Fruit fly (Drosophila melanogaster) whole organism, embryonic: Measurements from ENCODE around the gene D12.

Experiments used
- CG10543 ChIP-seq: fragments of 200-800 bp; sonication (Bioruptor generic); optimal IDR thresholded peaks from 3 replicates; lab custom pipeline; 2017; ENCODE audit warnings: missing biosample characterization, mild to moderate bottlenecking, missing genetic modification characterization, moderate library complexity
- CG11504 ChIP-seq: fragments of 200-800 bp; sonication (Bioruptor generic); optimal IDR thresholded peaks from 3 replicates; lab custom pipeline; 2019; ENCODE audit warnings: missing biosample characterization, mild to moderate bottlenecking, missing genetic modification characterization, moderate library complexity
- CG11723 ChIP-seq: fragments of 200-800 bp; sonication (Bioruptor generic); optimal IDR thresholded peaks from 2 replicates; lab custom pipeline; 2017; ENCODE audit warnings: missing biosample characterization, mild to moderate bottlenecking, missing genetic modification characterization
- CG12104 ChIP-seq: fragments of 200-800 bp; sonication (Bioruptor generic); optimal IDR thresholded peaks from 3 replicates; lab custom pipeline; 2016; ENCODE audit warnings: missing biosample characterization, missing genetic modification characterization
- CG12942 ChIP-seq: fragments of 200-800 bp; sonication (Bioruptor generic); optimal IDR thresholded peaks from 3 replicates; lab custom pipeline; 2016; ENCODE audit warnings: missing biosample characterization, missing genetic modification characterization
- CG13424 ChIP-seq: fragments of 200-800 bp; sonication (Bioruptor generic); optimal IDR thresholded peaks from 2 replicates; lab custom pipeline; 2019; ENCODE audit warnings: missing biosample characterization, mild to moderate bottlenecking, missing genetic modification characterization, moderate library complexity
- CG14014 ChIP-seq: fragments of 200-800 bp; sonication (Bioruptor generic); IDR thresholded peaks from 2 replicates; pipeline ENCODE4 v1.3.6; 2022; ENCODE audit warnings: missing biosample characterization, missing genetic modification characterization
- CG14710 ChIP-seq: fragments of 200-800 bp; sonication (Bioruptor generic); optimal IDR thresholded peaks from 3 replicates; lab custom pipeline; 2019; ENCODE audit warnings: missing biosample characterization, mild to moderate bottlenecking, missing genetic modification characterization, moderate library complexity
- CG15011 ChIP-seq: fragments of 200-800 bp; sonication (Bioruptor generic); optimal IDR thresholded peaks from 3 replicates; lab custom pipeline; 2018; ENCODE audit warnings: missing biosample characterization, mild to moderate bottlenecking, missing genetic modification characterization
- CG15514 ChIP-seq: fragments of 200-800 bp; sonication (Bioruptor generic); optimal IDR thresholded peaks from 3 replicates; lab custom pipeline; 2017; ENCODE audit warnings: missing biosample characterization, missing genetic modification characterization, mild to moderate bottlenecking, moderate library complexity, missing genetic modification reagents
- CG16863 ChIP-seq: fragments of 200-800 bp; sonication (Bioruptor generic); optimal IDR thresholded peaks from 3 replicates; lab custom pipeline; 2016; ENCODE audit warnings: missing biosample characterization, missing genetic modification characterization
- CG17328 ChIP-seq: fragments of 200-800 bp; sonication (Bioruptor generic); IDR thresholded peaks from 2 replicates; pipeline ENCODE4 v1.3.6; 2022; ENCODE audit warnings: missing biosample characterization, missing genetic modification characterization
- CG17912 ChIP-seq: fragments of 200-800 bp; sonication (Bioruptor generic); optimal IDR thresholded peaks from 2 replicates; lab custom pipeline; 2018; ENCODE audit warnings: missing biosample characterization, mild to moderate bottlenecking, missing genetic modification characterization
- CG1792 ChIP-seq: fragments of 200-800 bp; sonication (Bioruptor generic); optimal IDR thresholded peaks from 2 replicates; lab custom pipeline; 2016; ENCODE audit warnings: missing biosample characterization, missing genetic modification characterization
- CG2129 ChIP-seq: fragments of 200-800 bp; sonication (Bioruptor generic); IDR thresholded peaks from 2 replicates; pipeline ENCODE4 v1.3.6; 2022; ENCODE audit warnings: missing biosample characterization, missing genetic modification characterization; ENCODE audit not compliant: partially characterized antibody
- CG3065 ChIP-seq: fragments of 200-800 bp; sonication (Bioruptor generic); optimal IDR thresholded peaks from 2 replicates; lab custom pipeline; 2016; ENCODE audit warnings: missing biosample characterization, missing genetic modification characterization
- CG34224 ChIP-seq: fragments of 200-800 bp; sonication (Bioruptor generic); IDR thresholded peaks from 3 replicates; pipeline ENCODE4 v1.3.6; 2022; ENCODE audit warnings: missing biosample characterization, missing genetic modification characterization; ENCODE audit not compliant: partially characterized antibody
- CG4617 ChIP-seq: fragments of 200-800 bp; sonication (Bioruptor generic); optimal IDR thresholded peaks from 3 replicates; lab custom pipeline; 2016; ENCODE audit warnings: missing biosample characterization, missing genetic modification characterization, borderline replicate concordance
- CG6683 ChIP-seq: fragments of 200-800 bp; sonication (Bioruptor generic); optimal IDR thresholded peaks from 2 replicates; lab custom pipeline; 2017; ENCODE audit warnings: missing biosample characterization, mild to moderate bottlenecking, missing genetic modification characterization, missing genetic modification reagents
- CG8089 ChIP-seq: fragments of 200-800 bp; sonication (Bioruptor generic); optimal IDR thresholded peaks from 3 replicates; lab custom pipeline; 2016; ENCODE audit warnings: missing biosample characterization, missing genetic modification characterization
- CG8281 ChIP-seq: fragments of 200-800 bp; sonication (Bioruptor generic); optimal IDR thresholded peaks from 2 replicates; lab custom pipeline; 2018; ENCODE audit warnings: missing biosample characterization, mild to moderate bottlenecking, missing genetic modification characterization, moderate library complexity
- CG8478 ChIP-seq: fragments of >200 bp; optimal IDR thresholded peaks from 2 replicates; lab custom pipeline; 2018
- CG9609 ChIP-seq: fragments of 200-800 bp; sonication (Bioruptor generic); optimal IDR thresholded peaks from 3 replicates; lab custom pipeline; 2016; ENCODE audit warnings: missing biosample characterization, missing genetic modification characterization
- D19B ChIP-seq: fragments of 200-800 bp; sonication (Bioruptor generic); optimal IDR thresholded peaks from 2 replicates; lab custom pipeline; 2017; ENCODE audit warnings: missing biosample characterization, mild to moderate bottlenecking, missing genetic modification characterization
- Elba2 ChIP-seq: fragments of 200-800 bp; sonication (Bioruptor generic); optimal IDR thresholded peaks from 3 replicates; lab custom pipeline; 2016; ENCODE audit warnings: missing biosample characterization, missing genetic modification characterization
- Fer2 ChIP-seq: fragments of 200-800 bp; sonication (Bioruptor generic); optimal IDR thresholded peaks from 2 replicates; lab custom pipeline; 2018; ENCODE audit warnings: missing biosample characterization, mild to moderate bottlenecking, missing genetic modification characterization, moderate library complexity
- Jarid2 ChIP-seq: fragments of 200-800 bp; sonication (Bioruptor generic); optimal IDR thresholded peaks from 3 replicates; lab custom pipeline; 2017; ENCODE audit warnings: mild to moderate bottlenecking, missing biosample characterization, missing genetic modification reagents, missing genetic modification characterization
- Lpt ChIP-seq: fragments of >200 bp; optimal IDR thresholded peaks from 2 replicates; lab custom pipeline; 2018; ENCODE audit warnings: missing biosample characterization, missing genetic modification characterization
- Mes4 ChIP-seq: fragments of 200-800 bp; sonication (Bioruptor generic); optimal IDR thresholded peaks from 2 replicates; lab custom pipeline; 2016; ENCODE audit warnings: missing biosample characterization, missing genetic modification characterization
- NC2β ChIP-seq: fragments of 200-800 bp; sonication (Bioruptor generic); optimal IDR thresholded peaks from 2 replicates; lab custom pipeline; 2016; ENCODE audit warnings: missing biosample characterization, missing genetic modification characterization
- Poxn ChIP-seq: fragments of 200-800 bp; sonication (Bioruptor generic); IDR thresholded peaks from 2 replicates; pipeline ENCODE4 v1.3.6; 2022; ENCODE audit warnings: missing biosample characterization, missing genetic modification characterization
- Xbp1 ChIP-seq: fragments of 200-800 bp; sonication (Bioruptor generic); optimal IDR thresholded peaks from 3 replicates; lab custom pipeline; 2016; ENCODE audit warnings: missing biosample characterization, mild to moderate bottlenecking, missing genetic modification characterization
- aop ChIP-seq: fragments of 200-800 bp; sonication (Bioruptor generic); IDR thresholded peaks from 2 replicates; pipeline ENCODE4 v1.3.6; 2022; ENCODE audit warnings: missing biosample characterization, missing genetic modification characterization
- chinmo ChIP-seq: fragments of 200-800 bp; sonication (Bioruptor generic); IDR thresholded peaks from 4 replicates; pipeline ENCODE4 v1.3.6; 2022; ENCODE audit warnings: missing biosample characterization, missing genetic modification characterization; ENCODE audit not compliant: partially characterized antibody
- crp ChIP-seq, 2 experiments: fragments of 200-800 bp; sonication (Bioruptor generic); optimal IDR thresholded peaks; 2 replicates in 1 of 2; 3 replicates in 1 of 2; lab custom pipeline; 2017; ENCODE audit warnings: missing biosample characterization in 2 of 2, missing genetic modification characterization in 2 of 2, mild to moderate bottlenecking in 1 of 2, moderate library complexity in 1 of 2
- dimm ChIP-seq: fragments of 200-800 bp; sonication (Bioruptor generic); IDR thresholded peaks from 2 replicates; pipeline ENCODE4 v1.3.6; 2022; ENCODE audit warnings: missing biosample characterization, missing genetic modification characterization
- gro ChIP-seq: fragments of 200-800 bp; sonication (Bioruptor generic); optimal IDR thresholded peaks from 2 replicates; lab custom pipeline; 2016; ENCODE audit warnings: missing biosample characterization, missing genetic modification characterization
- hbn ChIP-seq: fragments of 200-800 bp; sonication (Bioruptor generic); IDR thresholded peaks from 2 replicates; pipeline ENCODE4 v1.3.6; 2022; ENCODE audit warnings: missing biosample characterization, missing genetic modification characterization; ENCODE audit not compliant: partially characterized antibody
- ind ChIP-seq: fragments of 200-800 bp; sonication (Bioruptor generic); optimal IDR thresholded peaks from 3 replicates; lab custom pipeline; 2016; ENCODE audit warnings: missing biosample characterization, missing genetic modification characterization
- kni ChIP-seq: fragments of 200-800 bp; sonication (Bioruptor generic); optimal IDR thresholded peaks from 3 replicates; lab custom pipeline; 2017; ENCODE audit warnings: mild to moderate bottlenecking, missing biosample characterization, missing genetic modification reagents, missing genetic modification characterization
- knrl ChIP-seq: fragments of 200-800 bp; sonication (Bioruptor generic); IDR thresholded peaks from 3 replicates; pipeline ENCODE4 v1.3.6; 2022; ENCODE audit warnings: missing biosample characterization, missing genetic modification characterization; ENCODE audit not compliant: partially characterized antibody
- repo ChIP-seq: fragments of 200-800 bp; sonication (Bioruptor generic); optimal IDR thresholded peaks from 2 replicates; lab custom pipeline; 2016; ENCODE audit warnings: missing biosample characterization, missing genetic modification characterization
- sob ChIP-seq: fragments of 200-800 bp; sonication (Bioruptor generic); IDR thresholded peaks from 2 replicates; pipeline ENCODE4 v1.3.6; 2022; ENCODE audit warnings: missing biosample characterization, missing genetic modification characterization
- sug ChIP-seq: fragments of 200-800 bp; optimal IDR thresholded peaks from 2 replicates; lab custom pipeline; 2019; ENCODE audit warnings: missing biosample characterization, mild to moderate bottlenecking, missing genetic modification characterization, moderate library complexity
- unc-4 ChIP-seq: fragments of 200-800 bp; sonication (Bioruptor generic); IDR thresholded peaks from 2 replicates; pipeline ENCODE4 v1.3.6; 2022; ENCODE audit warnings: missing biosample characterization, missing genetic modification characterization; ENCODE audit not compliant: partially characterized antibody
- zen2 ChIP-seq: fragments of 200-800 bp; sonication (Bioruptor generic); IDR thresholded peaks from 3 replicates; pipeline ENCODE4 v1.3.6; 2022; ENCODE audit warnings: missing biosample characterization, missing genetic modification characterization; ENCODE audit not compliant: partially characterized antibody
- zfh1 ChIP-seq: fragments of 200-800 bp; sonication (Bioruptor generic); IDR thresholded peaks from 3 replicates; pipeline ENCODE4 v1.3.6; 2022; ENCODE audit warnings: missing biosample characterization, missing genetic modification characterization

D12 gene

dm6 chr2L:8403286-8404270, 33.6 kb downstream of the D12 start, which contains the start of gene emb (continued):
- peak; percentile 45 for TF ChIP-seq Xbp1 (GFP tag; lab: Kevin White, UChicago)
- peak; percentile 26 for TF ChIP-seq CG13424 (tag; lab: Kevin White, UChicago)
- TF ChIP-seq zen2 (GFP tag; lab: Robert Waterston, UW) = peak; percentile 93
- peak; percentile 37 for TF ChIP-seq ind (GFP tag; lab: Kevin White, UChicago)
- no peak for TF ChIP-seq CG10543 (GFP tag; lab: Kevin White, UChicago)
- TF ChIP-seq Jarid2 (GFP tag; lab: Kevin White, UChicago) = no peak
- peak; percentile 14 for TF ChIP-seq Elba2
- peak; percentile 36; the same call in 1 of the 3 replicates for TF ChIP-seq zfh1 (GFP tag; lab: Robert Waterston, UW)
- TF ChIP-seq sob (GFP tag; lab: Robert Waterston, UW) = peak; percentile 57; the same call in 1 of the 2 replicates
- peak in 1 of 2 experiments; percentile 21 for TF ChIP-seq crp (GFP tag; optimal IDR thresholded peaks at IDR 0.05; lab: Kevin White, UChicago)
- TF ChIP-seq kni = no peak
- TF ChIP-seq sug (tag; lab: Kevin White, UChicago) = no peak
- peak; percentile 90 for TF ChIP-seq knrl
- TF ChIP-seq CG11504 (tag; lab: Kevin White, UChicago) = no peak
- TF ChIP-seq CG8478 (lab: Kevin White, UChicago) = peak; percentile 85
- TF ChIP-seq CG15011 (GFP tag; lab: Kevin White, UChicago) = no peak
- TF ChIP-seq CG8089 = peak; percentile 43
- peak; percentile 52 for TF ChIP-seq CG12104
- peak; percentile 67; the same call in 1 of the 2 replicates for TF ChIP-seq CG2129 (GFP tag; lab: Robert Waterston, UW)
- peak; percentile 87 for TF ChIP-seq unc-4 (GFP tag; lab: Robert Waterston, UW)
- no peak for TF ChIP-seq Lpt (GFP tag; lab: Kevin White, UChicago)
- no peak for TF ChIP-seq CG11723 (GFP tag; lab: Kevin White, UChicago)
- TF ChIP-seq CG14014 (GFP tag; lab: Robert Waterston, UW) = 0 out of 2 replicates have a peak, but pooled peaks have one; percentile 19
- peak; percentile 1 for TF ChIP-seq CG16863 (GFP tag; lab: Kevin White, UChicago)
- peak; percentile 19 for TF ChIP-seq repo (GFP tag; lab: Kevin White, UChicago)
- peak; percentile 95 for TF ChIP-seq CG34224 (GFP tag; lab: Robert Waterston, UW)
- TF ChIP-seq dimm (GFP tag; lab: Robert Waterston, UW) = no peak
- 0 out of 2 replicates have a peak, but pooled peaks have one; percentile 30 for TF ChIP-seq aop
- TF ChIP-seq CG12942 (GFP tag; lab: Kevin White, UChicago) = peak; percentile 9
- peak; percentile 40 for TF ChIP-seq Mes4 (GFP tag; lab: Kevin White, UChicago)
- TF ChIP-seq hbn = peak; percentile 80
- peak; percentile 91 for TF ChIP-seq CG15514 (GFP tag; lab: Kevin White, UChicago)
- no peak for TF ChIP-seq CG8281
- no peak for TF ChIP-seq Fer2 (tag; lab: Kevin White, UChicago)
- no peak for TF ChIP-seq CG6683 (GFP tag; lab: Kevin White, UChicago)
- TF ChIP-seq CG4617 (GFP tag; lab: Kevin White, UChicago) = peak; percentile 61
- no peak for TF ChIP-seq Poxn (GFP tag; lab: Robert Waterston, UW)
- 0 out of 2 replicates have a peak, but pooled peaks have one; percentile 24 for TF ChIP-seq CG17328 (GFP tag; lab: Robert Waterston, UW)
- no peak for TF ChIP-seq CG3065
- no peak for TF ChIP-seq gro (GFP tag; lab: Kevin White, UChicago)
- TF ChIP-seq CG1792 (GFP tag; lab: Kevin White, UChicago) = peak; percentile 32
- TF ChIP-seq CG17912 (GFP tag; lab: Kevin White, UChicago) = no peak
- peak; percentile 47 for TF ChIP-seq NC2β (GFP tag; lab: Kevin White, UChicago)
- TF ChIP-seq D19B (GFP tag; lab: Kevin White, UChicago) = no peak
- peak; percentile 98 for TF ChIP-seq chinmo (GFP tag; lab: Robert Waterston, UW)
- peak; percentile 97 for TF ChIP-seq CG14710 (tag; lab: Kevin White, UChicago)
- TF ChIP-seq CG9609 = peak; percentile 40
